Worm (Caenorhabditis elegans): Measurements from ENCODE around the gene amt-2.

amt-2 gene

ce11 chrIV:13036835-13037234, 5.4 kb upstream of the amt-2 start:
- TF ChIP-seq Y105C5A.15 (GFP tag; IDR thresholded peaks at IDR 0.05): no peak
- no peak for TF ChIP-seq mep-1 (tag; optimal IDR thresholded peaks at IDR 0.05)
- no peak for TF ChIP-seq F10B5.3 (tag; optimal IDR thresholded peaks at IDR 0.05)
- TF ChIP-seq lin-38 (GFP tag; IDR thresholded peaks at IDR 0.05): no peak

ce11 chrIV:13038888-13039287, 3.3 kb upstream of the amt-2 start, which contains the start of gene F49E11.2:
TSS of gene F49E11.2 (minus strand) at chrIV:13038988.
- TF ChIP-seq fkh-10 (GFP tag; optimal IDR thresholded peaks at IDR 0.05) (no peak), aha-1 (tag) (peak; percentile 14)

- no peak for TF ChIP-seq skn-1 (tag; optimal IDR thresholded peaks at IDR 0.05)
- no peak for TF ChIP-seq Y5F2A.4 (GFP tag; optimal IDR thresholded peaks at IDR 0.05)
- TF ChIP-seq dve-1 (tag; optimal IDR thresholded peaks at IDR 0.05; ENCODE audit: insufficient read depth): no peak
- TF ChIP-seq ceh-20 (GFP tag; IDR thresholded peaks at IDR 0.05): no peak
- TF ChIP-seq F10B5.3 (tag; optimal IDR thresholded peaks at IDR 0.05): no peak
- TF ChIP-seq zfp-3 (GFP tag; conservative IDR thresholded peaks at IDR 0.05): no peak
- no peak for TF ChIP-seq aha-1 (tag)
- no peak for TF ChIP-seq zip-2 (tag; optimal IDR thresholded peaks at IDR 0.05)
- no peak for TF ChIP-seq nhr-102 (tag; optimal IDR thresholded peaks at IDR 0.05)
- TF ChIP-seq fos-1 (tag; optimal IDR thresholded peaks at IDR 0.05): no peak
- TF ChIP-seq Y105C5A.15 (GFP tag; IDR thresholded peaks at IDR 0.05): no peak
- no peak for TF ChIP-seq dmd-6 (GFP tag; IDR thresholded peaks at IDR 0.05)
- no peak for TF ChIP-seq dpl-1 (GFP tag; optimal IDR thresholded peaks at IDR 0.05)
- no peak for TF ChIP-seq ceh-62 (tag; optimal IDR thresholded peaks at IDR 0.05)
- no peak for TF ChIP-seq lin-15B (tag; optimal IDR thresholded peaks at IDR 0.05)
- no peak for TF ChIP-seq egl-27 (tag; optimal IDR thresholded peaks at IDR 0.05)
- TF ChIP-seq nhr-42 (GFP tag; IDR thresholded peaks at IDR 0.05): no peak
Observed at ce11 chrIV:13041486-13041885, 705 bp upstream of the amt-2 start.

ce11 chrIV:13044980-13045379, 2.8 kb downstream of the amt-2 start:
- peak; percentile 90 for TF ChIP-seq aha-1 (tag)
- no peak for TF ChIP-seq lin-29 (GFP tag; IDR thresholded peaks at IDR 0.05)
- TF ChIP-seq jun-1 (tag; optimal IDR thresholded peaks at IDR 0.05): no peak
- TF ChIP-seq cey-2 (tag; optimal IDR thresholded peaks at IDR 0.05; ENCODE audit: borderline replicate concordance, insufficient read depth): no peak
- TF ChIP-seq zip-11 (GFP tag; IDR thresholded peaks at IDR 0.05): no peak

DNA sequence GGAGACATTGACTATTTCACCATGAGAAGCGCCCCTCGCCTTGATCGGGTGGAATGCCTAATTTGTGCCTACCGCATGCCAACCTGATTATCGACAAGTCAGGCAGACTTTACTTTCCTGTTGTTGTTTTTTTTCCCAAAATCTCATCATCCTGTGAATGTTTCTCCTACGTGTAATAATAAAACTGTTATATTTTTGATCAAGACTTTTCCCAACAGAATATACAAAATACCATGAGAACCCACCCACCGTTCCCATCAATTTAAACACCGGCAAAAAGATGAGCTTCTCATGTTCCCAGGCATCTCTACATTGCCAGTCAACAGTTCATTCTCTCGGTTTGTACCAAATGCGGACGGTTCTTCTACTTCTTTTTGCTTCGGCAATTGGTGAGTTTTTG, 4.7 kb downstream of the amt-2 start, which contains the start of gene scl-9:
Gene scl-9 (plus strand): TSS at position 301 of the 400 bp plus-strand sequence.
- TF ChIP-seq unc-62 (GFP tag; optimal IDR thresholded peaks at IDR 0.05 in 1 of 2) (peak in 1 of 2 experiments; percentile 49), unc-62 (tag; optimal IDR thresholded peaks at IDR 0.05) (no peak), daf-19 (GFP tag; conservative IDR thresholded peaks at IDR 0.05) (no peak), ceh-44 (GFP tag; IDR thresholded peaks at IDR 0.05) (no peak), ztf-7 (tag; optimal IDR thresholded peaks at IDR 0.05) (no peak), zfp-2 (tag; optimal IDR thresholded peaks at IDR 0.05) (no peak), spr-1 (tag; optimal IDR thresholded peaks at IDR 0.05) (no peak)

DNA sequence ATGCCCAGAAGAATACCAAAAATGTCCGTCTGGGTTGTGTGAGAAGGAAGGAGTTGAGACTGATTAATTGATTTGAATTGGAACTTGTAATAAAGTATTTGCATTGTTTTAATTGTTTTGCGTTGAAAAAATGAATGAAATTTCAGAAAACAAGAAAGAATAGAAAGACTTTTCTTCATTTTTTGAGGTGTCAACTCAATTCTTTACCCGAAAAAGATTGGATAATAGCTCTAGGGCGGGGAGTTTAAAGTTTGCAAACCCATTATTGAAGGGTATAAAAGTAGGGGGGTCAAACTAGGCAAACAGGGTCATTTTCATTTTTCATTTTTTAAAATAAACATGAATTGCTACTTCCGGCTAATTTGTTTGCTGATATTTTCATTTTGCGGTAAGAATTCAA, 6.0 kb downstream of the amt-2 start, which contains the start of gene scl-10:
Gene scl-10 (plus strand): TSS at position 301 of the 400 bp plus-strand sequence.
- no peak for TF ChIP-seq dve-1 (tag; optimal IDR thresholded peaks at IDR 0.05; ENCODE audit: insufficient read depth)

DNA sequence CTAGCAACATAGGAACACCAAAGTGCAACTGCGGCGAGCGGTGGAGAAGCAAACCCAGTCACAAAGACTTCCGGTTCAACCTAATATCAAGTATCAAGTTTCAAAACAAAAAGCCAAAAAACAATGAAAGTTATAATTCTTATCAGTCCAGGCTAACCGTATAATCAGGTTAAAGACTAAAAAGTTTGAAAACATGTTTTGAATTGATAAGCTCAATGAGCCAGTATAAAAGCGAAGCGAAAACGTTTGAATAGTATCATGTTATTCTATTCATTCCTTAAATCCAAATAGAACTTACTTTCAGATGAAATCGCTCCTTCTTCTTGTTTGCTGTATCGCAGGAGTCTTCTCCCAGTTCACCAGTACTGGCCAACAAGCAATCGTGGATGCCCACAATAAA, 8.9 kb downstream of the amt-2 start, which contains the start of gene scl-11:
Gene scl-11 (plus strand): TSS at position 301 of the 400 bp plus-strand sequence.
- no peak for TF ChIP-seq egl-27 (tag; optimal IDR thresholded peaks at IDR 0.05)
- TF ChIP-seq snpc-4 (tag; optimal IDR thresholded peaks at IDR 0.05): no peak
- TF ChIP-seq daf-19 (GFP tag; conservative IDR thresholded peaks at IDR 0.05): no peak
- no peak for TF ChIP-seq hlh-30 (tag; optimal IDR thresholded peaks at IDR 0.05; ENCODE audit: insufficient read depth)

All from whole organism, L4 larva.